ENCODE assay signal across 1 fruit fly cellular context in the genomic region with DNA sequence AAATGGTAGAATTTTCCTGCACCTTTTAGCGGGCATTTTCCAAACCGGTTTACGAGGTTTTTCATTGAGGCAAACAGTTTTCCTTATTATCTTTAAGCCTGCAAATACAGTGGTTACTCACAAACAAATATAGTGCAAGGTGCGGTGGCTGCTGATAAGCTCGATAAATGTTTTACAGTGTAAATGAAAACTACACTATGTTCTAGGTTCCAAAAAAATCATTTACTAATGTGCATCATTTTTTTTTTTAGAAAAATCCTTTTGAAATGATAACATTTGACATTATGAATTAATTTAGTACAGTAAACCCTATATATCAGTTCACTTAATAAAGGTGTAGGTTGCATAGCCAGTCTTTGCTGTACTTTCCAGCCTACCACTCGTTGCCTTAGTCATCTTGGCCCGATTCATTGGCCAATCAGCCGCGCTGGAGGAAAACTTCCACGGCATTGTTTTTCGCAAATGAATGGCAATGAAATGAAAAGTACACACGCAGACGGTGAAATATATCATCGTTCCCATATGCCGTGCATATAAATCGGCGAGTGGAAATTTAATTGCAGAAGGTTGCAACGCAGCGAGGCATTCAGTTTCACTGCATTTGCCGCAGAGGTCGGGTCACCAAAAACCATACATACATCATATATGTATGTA.
TF ChIP-seq lines count a peak whose summit lies in the region.

No protein-coding gene starts in this region.

TF ChIP-seq in whole organism, embryonic, 481 proteins besides CTCF, POLR2A, EP300 and RAD21 (continued from another document):
- TF ChIP-seq gcm (GFP tag; optimal IDR thresholded peaks at IDR 0.05; lab: Kevin White, UChicago) = no peak
- TF ChIP-seq CG2889 (GFP tag; IDR thresholded peaks at IDR 0.05; lab: Robert Waterston, UW) = no peak
- TF ChIP-seq odd (GFP tag; optimal IDR thresholded peaks at IDR 0.05; lab: Kevin White, UChicago) = no peak
- TF ChIP-seq CG15011 (GFP tag; optimal IDR thresholded peaks at IDR 0.05; lab: Kevin White, UChicago) = no peak
- TF ChIP-seq Hey (tag; optimal IDR thresholded peaks at IDR 0.05; lab: Kevin White, UChicago) = no peak
- TF ChIP-seq CG11696 (GFP tag; IDR thresholded peaks at IDR 0.05; lab: Robert Waterston, UW) = no peak
- TF ChIP-seq CG13424 (tag; optimal IDR thresholded peaks at IDR 0.05; lab: Kevin White, UChicago) = no peak
- TF ChIP-seq gem (tag; optimal IDR thresholded peaks at IDR 0.05; lab: Kevin White, UChicago) = peak; percentile 39
- TF ChIP-seq Hmr (GFP tag; optimal IDR thresholded peaks at IDR 0.05; lab: Kevin White, UChicago) = no peak
- TF ChIP-seq br (optimal IDR thresholded peaks at IDR 0.05; lab: Kevin White, UChicago) = no peak
- no peak for TF ChIP-seq CG7928 (GFP tag; optimal IDR thresholded peaks at IDR 0.05; lab: Kevin White, UChicago)
- peak in 1 of 2 experiments; percentile 20 for TF ChIP-seq Hr51 (GFP tag; optimal IDR thresholded peaks at IDR 0.05; lab: Kevin White, UChicago)
- no peak for TF ChIP-seq CG10267 (tag; optimal IDR thresholded peaks at IDR 0.05; lab: Kevin White, UChicago)
- TF ChIP-seq CG10565 (GFP tag; optimal IDR thresholded peaks at IDR 0.05; lab: Kevin White, UChicago) = no peak
- peak; percentile 27 for TF ChIP-seq CG11504 (tag; optimal IDR thresholded peaks at IDR 0.05; lab: Kevin White, UChicago)
- no peak for TF ChIP-seq p53 (GFP tag; optimal IDR thresholded peaks at IDR 0.05; lab: Kevin White, UChicago)
- no peak for TF ChIP-seq CG7963 (GFP tag; IDR thresholded peaks at IDR 0.05; lab: Robert Waterston, UW; ENCODE audit: partially characterized antibody)
- no peak for TF ChIP-seq esg (GFP tag; conservative IDR thresholded peaks at IDR 0.05; lab: Robert Waterston, UW)
- peak; percentile 12 for TF ChIP-seq mam (GFP tag; optimal IDR thresholded peaks at IDR 0.05; lab: Kevin White, UChicago)
- no peak for TF ChIP-seq CG14441 (GFP tag; IDR thresholded peaks at IDR 0.05; lab: Robert Waterston, UW)
- peak; percentile 47; the same call in 1 of the 2 replicates for TF ChIP-seq Ptx1 (GFP tag; IDR thresholded peaks at IDR 0.05; lab: Robert Waterston, UW)
- no peak for TF ChIP-seq cas (GFP tag; IDR thresholded peaks at IDR 0.05; lab: Robert Waterston, UW)
- peak; percentile 3 for TF ChIP-seq CG12155 (GFP tag; optimal IDR thresholded peaks at IDR 0.05; lab: Kevin White, UChicago)
- no peak for TF ChIP-seq Ada2b (GFP tag; IDR thresholded peaks at IDR 0.05; lab: Robert Waterston, UW)
- TF ChIP-seq CHES-1-like (GFP tag; optimal IDR thresholded peaks at IDR 0.05; lab: Kevin White, UChicago) = no peak
- no peak for TF ChIP-seq luna (GFP tag; optimal IDR thresholded peaks at IDR 0.05; lab: Kevin White, UChicago)
- TF ChIP-seq CG7556 (GFP tag; optimal IDR thresholded peaks at IDR 0.05; lab: Kevin White, UChicago) = no peak
- TF ChIP-seq oc (tag; optimal IDR thresholded peaks at IDR 0.05; lab: Kevin White, UChicago) = no peak
- TF ChIP-seq CG31388 (GFP tag; optimal IDR thresholded peaks at IDR 0.05; lab: Kevin White, UChicago) = no peak
- no peak for TF ChIP-seq ftz-f1 (GFP tag; optimal IDR thresholded peaks at IDR 0.05; lab: Kevin White, UChicago)
- TF ChIP-seq Xbp1 (GFP tag; optimal IDR thresholded peaks at IDR 0.05; lab: Kevin White, UChicago) = peak; percentile 12
- no peak for TF ChIP-seq Adf1 (GFP tag; IDR thresholded peaks at IDR 0.05; lab: Robert Waterston, UW)
- no peak for TF ChIP-seq CG17912 (GFP tag; optimal IDR thresholded peaks at IDR 0.05; lab: Kevin White, UChicago)
- TF ChIP-seq so (GFP tag; IDR thresholded peaks at IDR 0.05; lab: Robert Waterston, UW) = no peak
- TF ChIP-seq Ravus (GFP tag; IDR thresholded peaks at IDR 0.05; lab: Robert Waterston, UW) = no peak
- no peak for TF ChIP-seq btn (GFP tag; optimal IDR thresholded peaks at IDR 0.05; lab: Kevin White, UChicago)
- TF ChIP-seq exex (tag; optimal IDR thresholded peaks at IDR 0.05; lab: Kevin White, UChicago) = no peak
- no peak for TF ChIP-seq hkb (optimal IDR thresholded peaks at IDR 0.05; lab: Kevin White, UChicago)
- TF ChIP-seq hkb (GFP tag; IDR thresholded peaks at IDR 0.05; lab: Robert Waterston, UW) = no peak
- TF ChIP-seq Doc2 (GFP tag; IDR thresholded peaks at IDR 0.05; lab: Robert Waterston, UW) = no peak
- no peak for TF ChIP-seq CG6854 (GFP tag; optimal IDR thresholded peaks at IDR 0.05; lab: Kevin White, UChicago)
- no peak for TF ChIP-seq hbn (GFP tag; IDR thresholded peaks at IDR 0.05; lab: Robert Waterston, UW; ENCODE audit: partially characterized antibody)
- TF ChIP-seq vfl (GFP tag; optimal IDR thresholded peaks at IDR 0.05; lab: Kevin White, UChicago) = no peak
- TF ChIP-seq CG2678 (tag; optimal IDR thresholded peaks at IDR 0.05; lab: Kevin White, UChicago) = no peak
- peak in 1 of 2 experiments; percentile 12 for TF ChIP-seq Hr78 (GFP tag; optimal IDR thresholded peaks at IDR 0.05; lab: Kevin White, UChicago)
- no peak for TF ChIP-seq CG17802 (tag; optimal IDR thresholded peaks at IDR 0.05; lab: Kevin White, UChicago)
- TF ChIP-seq sisA (GFP tag; IDR thresholded peaks at IDR 0.05; lab: Robert Waterston, UW) = no peak; the same call in 1 of the 2 replicates
- TF ChIP-seq hb (GFP tag; IDR thresholded peaks at IDR 0.05; lab: Robert Waterston, UW; ENCODE audit: partially characterized antibody) = no peak
- TF ChIP-seq GATAe (GFP tag; conservative IDR thresholded peaks at IDR 0.05; lab: Robert Waterston, UW) = no peak
- no peak for TF ChIP-seq vvl (GFP tag; IDR thresholded peaks at IDR 0.05; lab: Robert Waterston, UW)
- peak in 1 of 3 experiments; percentile 47 for TF ChIP-seq lola (GFP tag; optimal IDR thresholded peaks at IDR 0.05; lab: Kevin White, UChicago)
- TF ChIP-seq da (GFP tag; optimal IDR thresholded peaks at IDR 0.05; lab: Kevin White, UChicago) = no peak
- no peak for TF ChIP-seq toy (GFP tag; IDR thresholded peaks at IDR 0.05; lab: Robert Waterston, UW)
- TF ChIP-seq CG18011 (GFP tag; optimal IDR thresholded peaks at IDR 0.05; lab: Kevin White, UChicago) = no peak
- TF ChIP-seq ttk (GFP tag; IDR thresholded peaks at IDR 0.05; lab: Robert Waterston, UW) = 0 out of 2 replicates have a peak, but pooled peaks have one; percentile 18
- TF ChIP-seq Dp (GFP tag; optimal IDR thresholded peaks at IDR 0.05; lab: Kevin White, UChicago) = no peak
- TF ChIP-seq fd96Cb (tag; optimal IDR thresholded peaks at IDR 0.05; lab: Kevin White, UChicago) = peak; percentile 18
- no peak for TF ChIP-seq ap (GFP tag; IDR thresholded peaks at IDR 0.05; lab: Robert Waterston, UW)
- no peak for TF ChIP-seq MESR4 (GFP tag; optimal IDR thresholded peaks at IDR 0.05; lab: Kevin White, UChicago)
- TF ChIP-seq grn (GFP tag; optimal IDR thresholded peaks at IDR 0.05; lab: Kevin White, UChicago) = no peak
- no peak for TF ChIP-seq CG11247 (GFP tag; IDR thresholded peaks at IDR 0.05; lab: Robert Waterston, UW)
- TF ChIP-seq CG7745 (tag; optimal IDR thresholded peaks at IDR 0.05; lab: Kevin White, UChicago) = no peak
- no peak for TF ChIP-seq CG8089 (GFP tag; optimal IDR thresholded peaks at IDR 0.05; lab: Kevin White, UChicago)
- TF ChIP-seq CG13296 (GFP tag; optimal IDR thresholded peaks at IDR 0.05; lab: Kevin White, UChicago) = no peak
- no peak for TF ChIP-seq Hand (GFP tag; optimal IDR thresholded peaks at IDR 0.05; lab: Kevin White, UChicago)
- TF ChIP-seq CG4820 (GFP tag; optimal IDR thresholded peaks at IDR 0.05; lab: Kevin White, UChicago) = no peak
- TF ChIP-seq CG8478 (optimal IDR thresholded peaks at IDR 0.05; lab: Kevin White, UChicago) = no peak
- no peak for TF ChIP-seq NC2α (GFP tag; optimal IDR thresholded peaks at IDR 0.05; lab: Kevin White, UChicago)
